Worm (Caenorhabditis elegans) whole organism, young adult: ENCODE results near the gene ZK816.3.

Source experiments
- ama-1 ChIP-seq, 3 experiments: fragments of 150-350 bp in 1 of 3; sonication (generic microtip) in 2 of 3; optimal IDR thresholded peaks; 2 replicates each; lab custom pipeline; 2014 to 2018; ENCODE audit warnings: missing biosample characterization in 2 of 3, missing genetic modification characterization in 2 of 3, missing genetic modification reagents in 2 of 3
- ceh-58 ChIP-seq: fragments of 200-800 bp; sonication (Bioruptor generic); IDR thresholded peaks from 2 replicates; pipeline ENCODE4 v1.3.6; 2022; ENCODE audit warnings: missing genetic modification characterization, missing compliant biosample characterization
- fkh-3 ChIP-seq: sonication (generic microtip); optimal IDR thresholded peaks from 2 replicates; lab custom pipeline; 2016; ENCODE audit warnings: mild to moderate bottlenecking, missing genetic modification characterization, missing compliant biosample characterization
- hrde-1 ChIP-seq: sonication (generic microtip); optimal IDR thresholded peaks from 2 replicates; lab custom pipeline; 2016; ENCODE audit warnings: missing genetic modification characterization, mild to moderate bottlenecking, missing compliant biosample characterization, moderate library complexity, missing genotype, missing genetic modification reagents, borderline replicate concordance
- lin-35 ChIP-seq, 3 experiments: fragments of 150-350 bp in 2 of 3; sonication (generic microtip) in 1 of 3; optimal IDR thresholded peaks; 2 replicates each; lab custom pipeline; 2014 to 2018; ENCODE audit warnings: missing biosample characterization in 3 of 3, missing genetic modification characterization in 3 of 3, missing genetic modification reagents in 3 of 3

DNA sequence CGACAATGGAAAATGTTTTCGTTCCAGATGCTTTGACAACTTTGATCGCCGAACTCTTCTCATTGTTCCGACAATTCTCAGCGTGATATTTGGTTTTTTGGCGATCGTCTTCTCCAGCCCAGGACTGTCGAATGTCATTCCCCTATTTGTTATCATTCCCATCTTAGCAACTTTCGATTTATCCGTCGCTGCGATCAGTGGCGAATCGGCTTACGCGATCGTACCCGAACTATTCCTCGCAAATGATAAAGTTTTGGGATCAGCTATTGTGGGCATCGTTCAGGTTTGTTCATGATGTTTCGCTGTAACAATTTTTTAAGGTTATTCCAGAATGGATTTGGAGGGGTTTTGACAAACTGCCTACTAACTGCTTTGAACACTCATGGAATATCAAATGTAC lies 48.5 kb downstream of the ZK816.3 start:
- TF ChIP-seq lin-35 (GFP tag; optimal IDR thresholded peaks at IDR 0.05; lab: Kevin White, UChicago) (no peak), fkh-3 (tag; lab: Kevin White, UChicago) (no peak), ceh-58 (GFP tag; lab: Robert Waterston, UW) (no peak), ama-1 (optimal IDR thresholded peaks at IDR 0.05; lab: Kevin White, UChicago) (no peak), ama-1 (GFP tag; optimal IDR thresholded peaks at IDR 0.05; lab: Kevin White, UChicago) (no peak), hrde-1 (no peak)
